Fruit fly (Drosophila melanogaster): Measurements from ENCODE around the gene Snmp1.

DNA sequence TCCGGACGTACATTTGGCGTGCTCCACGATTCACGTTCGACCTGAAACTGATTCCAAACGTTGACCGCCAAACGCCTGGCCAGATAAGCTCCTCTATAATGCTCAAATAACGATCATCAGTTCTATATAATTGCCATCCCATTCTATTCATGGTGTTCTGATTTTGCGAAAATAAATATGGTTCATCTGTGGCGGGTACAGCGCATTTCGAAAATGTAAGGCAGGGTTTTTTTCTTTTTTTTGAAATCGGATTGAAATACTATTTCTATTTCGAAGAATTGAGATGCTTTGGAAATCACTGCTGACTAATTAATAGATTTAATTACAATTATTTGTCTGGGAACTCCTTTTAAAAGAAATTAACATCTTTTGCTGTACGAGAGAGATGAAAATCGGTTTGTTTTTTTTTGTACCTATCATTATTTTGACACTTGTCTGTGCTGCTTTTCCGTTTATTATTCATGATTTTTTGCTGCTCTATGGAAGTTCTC lies 6.9 kb downstream of the Snmp1 start, which contains the start of gene cDIP:
- TF ChIP-seq CG8478 (optimal IDR thresholded peaks at IDR 0.05), result no peak
- no peak for TF ChIP-seq usp (GFP tag; optimal IDR thresholded peaks at IDR 0.05)
- TF ChIP-seq psq (optimal IDR thresholded peaks at IDR 0.05), result no peak
- TF ChIP-seq Dll (optimal IDR thresholded peaks at IDR 0.05), result no peak
- no peak for TF ChIP-seq pan (optimal IDR thresholded peaks at IDR 0.05)
- no peak for TF ChIP-seq EcR (GFP tag; optimal IDR thresholded peaks at IDR 0.05)
